Fruit fly (Drosophila melanogaster): ENCODE measurements around the gene AdipoR.

Gene AdipoR

dm6 chr3R:22528264-22529158, 19.1 kb downstream of the AdipoR start, which contains the start of gene CG5346 (continued):
- TF ChIP-seq CG10321 (GFP tag; IDR thresholded peaks at IDR 0.05), result no peak
- TF ChIP-seq Meics (GFP tag; optimal IDR thresholded peaks at IDR 0.05), result no peak
- no peak for TF ChIP-seq sens-2 (GFP tag; IDR thresholded peaks at IDR 0.05)
- TF ChIP-seq CG8944 (GFP tag; optimal IDR thresholded peaks at IDR 0.05), result no peak
- TF ChIP-seq Stat92E (GFP tag; optimal IDR thresholded peaks at IDR 0.05), result no peak
- peak; percentile 41 for TF ChIP-seq CG2116 (GFP tag; optimal IDR thresholded peaks at IDR 0.05)
- no peak for TF ChIP-seq CG10366 (GFP tag; IDR thresholded peaks at IDR 0.05)
- TF ChIP-seq D (optimal IDR thresholded peaks at IDR 0.05), result no peak
- no peak for TF ChIP-seq D (GFP tag; optimal IDR thresholded peaks at IDR 0.05)
- TF ChIP-seq da (GFP tag; optimal IDR thresholded peaks at IDR 0.05), result no peak
- peak; percentile 69 for TF ChIP-seq E2f2 (GFP tag; IDR thresholded peaks at IDR 0.05)
- no peak for TF ChIP-seq tap (tag; optimal IDR thresholded peaks at IDR 0.05)
- TF ChIP-seq Rx (GFP tag; IDR thresholded peaks at IDR 0.05), result no peak
- TF ChIP-seq CG12659 (GFP tag; optimal IDR thresholded peaks at IDR 0.05), result peak; percentile 61
- TF ChIP-seq HLH3B (GFP tag; IDR thresholded peaks at IDR 0.05), result no peak
- TF ChIP-seq CG4707 (GFP tag; optimal IDR thresholded peaks at IDR 0.05), result no peak
- no peak for TF ChIP-seq Sox100B (GFP tag; optimal IDR thresholded peaks at IDR 0.05)
- no peak for TF ChIP-seq ATbp (GFP tag; optimal IDR thresholded peaks at IDR 0.05)
- no peak for TF ChIP-seq CG3726 (GFP tag; IDR thresholded peaks at IDR 0.05)
- no peak for TF ChIP-seq Fer3 (tag; optimal IDR thresholded peaks at IDR 0.05)
- TF ChIP-seq en (GFP tag; optimal IDR thresholded peaks at IDR 0.05), result no peak
- no peak for TF ChIP-seq luna (GFP tag; optimal IDR thresholded peaks at IDR 0.05)
- TF ChIP-seq toy (GFP tag; IDR thresholded peaks at IDR 0.05), result no peak
- TF ChIP-seq ftz-f1 (GFP tag; optimal IDR thresholded peaks at IDR 0.05), result no peak
- TF ChIP-seq Hey (tag; optimal IDR thresholded peaks at IDR 0.05), result no peak
- peak; percentile 84 for TF ChIP-seq CG42726 (GFP tag; IDR thresholded peaks at IDR 0.05; ENCODE audit: partially characterized antibody)
- TF ChIP-seq Dad (GFP tag; optimal IDR thresholded peaks at IDR 0.05), result no peak
- peak; percentile 14 for TF ChIP-seq MESR4 (GFP tag; optimal IDR thresholded peaks at IDR 0.05)
- TF ChIP-seq CG12219 (GFP tag; optimal IDR thresholded peaks at IDR 0.05), result no peak
- TF ChIP-seq H2.0 (GFP tag; IDR thresholded peaks at IDR 0.05), result no peak
- peak; percentile 80; the same call in 1 of the 4 replicates for TF ChIP-seq chinmo (GFP tag; IDR thresholded peaks at IDR 0.05; ENCODE audit: partially characterized antibody)
- TF ChIP-seq CG8089 (GFP tag; optimal IDR thresholded peaks at IDR 0.05), result no peak
- TF ChIP-seq lmd (GFP tag; IDR thresholded peaks at IDR 0.05), result no peak
- TF ChIP-seq CG7928 (GFP tag; optimal IDR thresholded peaks at IDR 0.05), result no peak
- no peak for TF ChIP-seq CG13296 (GFP tag; optimal IDR thresholded peaks at IDR 0.05)
- TF ChIP-seq CG8388 (GFP tag; optimal IDR thresholded peaks at IDR 0.05), result no peak
- TF ChIP-seq Eip74EF (GFP tag; optimal IDR thresholded peaks at IDR 0.05), result no peak
- no peak for TF ChIP-seq CG14050 (GFP tag; IDR thresholded peaks at IDR 0.05)
- no peak for TF ChIP-seq Sin3A (optimal IDR thresholded peaks at IDR 0.05)
- no peak for TF ChIP-seq D19B (GFP tag; optimal IDR thresholded peaks at IDR 0.05)
- TF ChIP-seq CG7786 (GFP tag; optimal IDR thresholded peaks at IDR 0.05), result no peak
- TF ChIP-seq kni (GFP tag; optimal IDR thresholded peaks at IDR 0.05), result no peak
- no peak for TF ChIP-seq crc (GFP tag; optimal IDR thresholded peaks at IDR 0.05)
- TF ChIP-seq CG10274 (GFP tag; optimal IDR thresholded peaks at IDR 0.05), result no peak
- TF ChIP-seq B-H1 (GFP tag; IDR thresholded peaks at IDR 0.05), result no peak
- no peak for TF ChIP-seq CG9727 (GFP tag; optimal IDR thresholded peaks at IDR 0.05)
- TF ChIP-seq CG31441 (GFP tag; IDR thresholded peaks at IDR 0.05), result 0 out of 2 replicates have a peak, but pooled peaks have one; percentile 37
- TF ChIP-seq CG18764 (GFP tag; optimal IDR thresholded peaks at IDR 0.05), result no peak
- no peak for TF ChIP-seq CG10565 (GFP tag; optimal IDR thresholded peaks at IDR 0.05)
- no peak for TF ChIP-seq Aef1 (GFP tag; IDR thresholded peaks at IDR 0.05)
